Worm (Caenorhabditis elegans) whole organism, mixed stage, embryonic: ENCODE data around the gene C18F10.2.
A peak's percentile ranks its signal among the peaks of the same experiment; 100 is the strongest.

Experiments
- M03D4.4 ChIP-seq: sonication (generic microtip); optimal IDR thresholded peaks from 2 replicates; lab custom pipeline; 2017; ENCODE audit warnings: mild to moderate bottlenecking, missing genetic modification characterization, missing compliant biosample characterization
- blmp-1 ChIP-seq: fragments of 150-350 bp; optimal IDR thresholded peaks from 2 replicates; lab custom pipeline; 2014; ENCODE audit warnings: missing biosample characterization, missing genetic modification characterization
- ceh-39 ChIP-seq: fragments of 150-350 bp; optimal IDR thresholded peaks from 2 replicates; lab custom pipeline; 2014; ENCODE audit warnings: missing biosample characterization, missing genetic modification characterization
- ceh-43 ChIP-seq: fragments of 200-800 bp; sonication (Bioruptor generic); optimal IDR thresholded peaks from 2 replicates; lab custom pipeline; 2018; ENCODE audit warnings: mild to moderate bottlenecking, missing genetic modification characterization, moderate library complexity, missing compliant biosample characterization
- ces-1 ChIP-seq: fragments of 150-350 bp; optimal IDR thresholded peaks from 2 replicates; lab custom pipeline; 2014; ENCODE audit warnings: missing biosample characterization, missing genetic modification reagents, missing genetic modification characterization
- cnd-1 ChIP-seq: fragments of 200-800 bp; sonication (Bioruptor generic); optimal IDR thresholded peaks from 2 replicates; lab custom pipeline; 2018; ENCODE audit warnings: mild to moderate bottlenecking, missing genetic modification characterization, missing compliant biosample characterization
- drap-1 ChIP-seq: fragments of 200-800 bp; sonication (Bioruptor generic); optimal IDR thresholded peaks from 3 replicates; lab custom pipeline; 2018; ENCODE audit warnings: mild to moderate bottlenecking, missing genetic modification characterization, missing compliant biosample characterization
- elt-1 ChIP-seq: sonication (generic microtip); optimal IDR thresholded peaks from 2 replicates; lab custom pipeline; 2017; ENCODE audit warnings: missing genetic modification characterization, mild to moderate bottlenecking, missing compliant biosample characterization, antibody characterized with exemption, moderate library complexity, borderline replicate concordance; ENCODE audit not compliant: insufficient read depth
- elt-3 ChIP-seq: fragments of 150-350 bp; optimal IDR thresholded peaks from 2 replicates; lab custom pipeline; 2014; ENCODE audit warnings: missing biosample characterization, missing genetic modification characterization
- ham-2 ChIP-seq: fragments of 200-800 bp; sonication (Bioruptor generic); optimal IDR thresholded peaks from 2 replicates; lab custom pipeline; 2018; ENCODE audit warnings: mild to moderate bottlenecking, missing genetic modification characterization, missing compliant biosample characterization
- hlh-1 ChIP-seq: fragments of 150-350 bp; optimal IDR thresholded peaks from 2 replicates; lab custom pipeline; 2014; ENCODE audit warnings: missing biosample characterization, missing genetic modification reagents, missing genetic modification characterization
- lin-13 ChIP-seq: fragments of 150-350 bp; optimal IDR thresholded peaks from 2 replicates; lab custom pipeline; 2014; ENCODE audit warnings: missing biosample characterization, missing genetic modification characterization
- lin-32 ChIP-seq: fragments of 200-800 bp; sonication (Bioruptor generic); optimal IDR thresholded peaks from 2 replicates; lab custom pipeline; 2018; ENCODE audit warnings: mild to moderate bottlenecking, missing genetic modification characterization, missing compliant biosample characterization
- lsy-2 ChIP-seq: fragments of 150-350 bp; optimal IDR thresholded peaks from 2 replicates; lab custom pipeline; 2014; ENCODE audit warnings: missing biosample characterization, missing genetic modification characterization
- mab-5 ChIP-seq: fragments of 150-350 bp; optimal IDR thresholded peaks from 2 replicates; lab custom pipeline; 2014; ENCODE audit warnings: missing biosample characterization, missing genetic modification characterization
- mep-1 ChIP-seq: fragments of 150-350 bp; optimal IDR thresholded peaks from 2 replicates; lab custom pipeline; 2017; ENCODE audit warnings: missing biosample characterization, missing genetic modification reagents, missing genetic modification characterization, inconsistent platforms
- mls-2 ChIP-seq: sonication (generic microtip); optimal IDR thresholded peaks from 2 replicates; lab custom pipeline; 2016; ENCODE audit warnings: mild to moderate bottlenecking, missing genetic modification characterization, moderate library complexity, missing compliant biosample characterization
- nhr-2 ChIP-seq: fragments of 150-350 bp; optimal IDR thresholded peaks from 2 replicates; lab custom pipeline; 2014; ENCODE audit warnings: missing biosample characterization, missing genetic modification characterization
- nhr-237 ChIP-seq: fragments of 150-350 bp; optimal IDR thresholded peaks from 2 replicates; lab custom pipeline; 2014; ENCODE audit warnings: missing biosample characterization, missing genetic modification characterization
- nhr-28 ChIP-seq: fragments of 150-350 bp; optimal IDR thresholded peaks from 2 replicates; lab custom pipeline; 2014; ENCODE audit warnings: missing biosample characterization, missing genetic modification characterization
- nhr-76 ChIP-seq: sonication (generic microtip); optimal IDR thresholded peaks from 2 replicates; lab custom pipeline; 2017; ENCODE audit warnings: missing biosample characterization, missing genetic modification characterization
- pha-4 ChIP-seq: fragments of 150-350 bp; optimal IDR thresholded peaks from 2 replicates; lab custom pipeline; 2018; ENCODE audit warnings: missing biosample characterization, missing genetic modification reagents, missing genetic modification characterization
- sem-2 ChIP-seq: fragments of 200-800 bp; sonication (Bioruptor generic); optimal IDR thresholded peaks from 2 replicates; lab custom pipeline; 2018; ENCODE audit warnings: mild to moderate bottlenecking, missing genetic modification characterization, missing compliant biosample characterization
- sptf-1 ChIP-seq: sonication (generic microtip); optimal IDR thresholded peaks from 2 replicates; lab custom pipeline; 2017; ENCODE audit warnings: mild to moderate bottlenecking, missing genetic modification characterization, moderate library complexity, missing compliant biosample characterization
- unc-120 ChIP-seq: sonication (generic microtip); optimal IDR thresholded peaks from 2 replicates; lab custom pipeline; 2017; ENCODE audit warnings: missing genetic modification characterization, missing compliant biosample characterization; ENCODE audit not compliant: poor library complexity, severe bottlenecking
- unc-39 ChIP-seq: fragments of 150-350 bp; optimal IDR thresholded peaks from 2 replicates; lab custom pipeline; 2014; ENCODE audit warnings: missing biosample characterization, missing genetic modification characterization
- unc-62 ChIP-seq: fragments of 150-350 bp; optimal IDR thresholded peaks from 2 replicates; lab custom pipeline; 2014; ENCODE audit warnings: missing biosample characterization, missing genetic modification reagents, missing genetic modification characterization
- zip-8 ChIP-seq: fragments of 150-350 bp; optimal IDR thresholded peaks from 2 replicates; lab custom pipeline; 2014; ENCODE audit warnings: missing biosample characterization, missing genetic modification characterization

Gene C18F10.2

ce11 chrIII:6278301-6278827, 5.4 kb downstream of the C18F10.2 start, which contains the start of gene C18F10.7 (continued):
- TF ChIP-seq zip-8 (tag; lab: Kevin White, UChicago) (no peak), ceh-43 (GFP tag; lab: Kevin White, UChicago) (no peak), blmp-1 (tag; lab: Kevin White, UChicago) (no peak), elt-3 (tag; lab: Kevin White, UChicago) (no peak), M03D4.4 (tag; lab: Kevin White, UChicago) (no peak), nhr-2 (no peak), nhr-28 (tag; lab: Kevin White, UChicago) (no peak), unc-62 (GFP tag; lab: Kevin White, UChicago) (no peak), hlh-1 (no peak)

ce11 chrIII:6279453-6279852, 6.5 kb downstream of the C18F10.2 start:
- TF ChIP-seq elt-3 (tag; lab: Kevin White, UChicago) (no peak), sptf-1 (tag; lab: Kevin White, UChicago) (no peak), ham-2 (GFP tag; lab: Kevin White, UChicago) (no peak), sem-2 (GFP tag; lab: Kevin White, UChicago) (no peak), lsy-2 (tag; lab: Kevin White, UChicago) (no peak), zip-8 (tag; lab: Kevin White, UChicago) (peak; percentile 72), nhr-237 (tag; lab: Kevin White, UChicago) (no peak), mab-5 (tag; lab: Kevin White, UChicago) (no peak), cnd-1 (tag; lab: Kevin White, UChicago) (no peak)

ce11 chrIII:6280070-6280596, 7.2 kb downstream of the C18F10.2 start, which contains the start of gene hmg-1.2:
Gene hmg-1.2 (plus strand): TSS chrIII:6280380.
- TF ChIP-seq sptf-1 (tag; lab: Kevin White, UChicago) (peak; percentile 62), ces-1 (GFP tag; lab: Kevin White, UChicago) (peak; percentile 74), lin-32 (GFP tag; lab: Kevin White, UChicago) (no peak), ceh-43 (GFP tag; lab: Kevin White, UChicago) (no peak), cnd-1 (tag; lab: Kevin White, UChicago) (peak; percentile 73), elt-1 (tag; lab: Kevin White, UChicago) (no peak), hlh-1 (no peak), nhr-237 (tag; lab: Kevin White, UChicago) (peak; percentile 56), drap-1 (peak; percentile 59), unc-120 (tag; lab: Kevin White, UChicago) (peak; percentile 82), lin-13 (tag; lab: Kevin White, UChicago) (peak; percentile 67), unc-39 (tag; lab: Kevin White, UChicago) (peak; percentile 32), ham-2 (GFP tag; lab: Kevin White, UChicago) (peak; percentile 11), ceh-39 (tag; lab: Kevin White, UChicago) (peak; percentile 4), elt-3 (tag; lab: Kevin White, UChicago) (no peak), mls-2 (tag; lab: Kevin White, UChicago) (peak; percentile 65), pha-4 (tag; lab: Kevin White, UChicago) (peak; percentile 0), zip-8 (tag; lab: Kevin White, UChicago) (no peak), blmp-1 (tag; lab: Kevin White, UChicago) (peak; percentile 13), lsy-2 (tag; lab: Kevin White, UChicago) (peak; percentile 68), unc-62 (GFP tag; lab: Kevin White, UChicago) (peak; percentile 92), mab-5 (tag; lab: Kevin White, UChicago) (no peak), mep-1 (tag; lab: Kevin White, UChicago) (no peak)

ce11 chrIII:6283024-6283423, 10.1 kb downstream of the C18F10.2 start:
- TF ChIP-seq lsy-2 (tag; lab: Kevin White, UChicago) (no peak), ceh-39 (tag; lab: Kevin White, UChicago) (no peak), sptf-1 (tag; lab: Kevin White, UChicago) (no peak), nhr-28 (tag; lab: Kevin White, UChicago) (no peak), nhr-237 (tag; lab: Kevin White, UChicago) (no peak), unc-39 (tag; lab: Kevin White, UChicago) (no peak), unc-120 (tag; lab: Kevin White, UChicago) (no peak), cnd-1 (tag; lab: Kevin White, UChicago) (no peak), mep-1 (tag; lab: Kevin White, UChicago) (no peak), drap-1 (no peak), nhr-76 (tag; lab: Kevin White, UChicago) (no peak), hlh-1 (no peak), sem-2 (GFP tag; lab: Kevin White, UChicago) (no peak)
